Worm (Caenorhabditis elegans) whole organism, midembryonic: ENCODE results near the gene sru-28.

ENCODE experiments used
- cog-1 ChIP-seq: sonication (generic microtip); optimal IDR thresholded peaks from 2 replicates; lab custom pipeline; 2016; ENCODE audit warnings: missing genetic modification characterization, missing compliant biosample characterization
- med-1 ChIP-seq: sonication (generic microtip); optimal IDR thresholded peaks from 2 replicates; lab custom pipeline; 2017; ENCODE audit warnings: missing genetic modification characterization, mild to moderate bottlenecking, missing compliant biosample characterization, antibody characterized with exemption, missing genetic modification reagents; ENCODE audit not compliant: insufficient read depth
- tab-1 ChIP-seq: fragments of 200-800 bp; sonication (Bioruptor generic); IDR thresholded peaks from 2 replicates; pipeline ENCODE4 v1.3.6; 2022; ENCODE audit warnings: missing genetic modification characterization, missing compliant biosample characterization

DNA sequence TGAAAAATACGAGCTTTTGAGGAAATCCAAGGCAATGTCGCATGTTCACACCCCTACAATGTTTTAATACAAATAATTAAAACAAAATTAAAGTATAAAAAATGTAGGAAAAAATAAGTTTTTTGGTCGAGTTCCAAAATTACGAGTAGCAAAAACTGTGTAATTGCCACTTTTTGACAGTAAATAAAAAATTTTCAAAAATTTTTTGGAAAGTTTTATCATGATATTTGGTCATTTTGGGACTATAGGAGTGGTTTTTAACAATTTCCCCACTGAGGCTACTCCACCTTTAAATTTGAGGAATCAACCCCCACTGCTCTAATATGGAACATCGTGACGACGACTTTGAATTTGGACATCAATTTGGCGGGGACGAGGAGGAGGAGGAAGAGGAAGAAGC lies 38.7 kb upstream of the sru-28 start, which contains the start of gene gid-8:
- no peak for TF ChIP-seq tab-1 (GFP tag; lab: Robert Waterston, UW)
- TF ChIP-seq med-1: no peak
- no peak for TF ChIP-seq cog-1 (tag; lab: Kevin White, UChicago)
